Worm (Caenorhabditis elegans) whole organism, late embryonic: ENCODE measurements around the gene T10H4.4.

Source experiments
- elt-2 ChIP-seq: sonication (generic microtip); optimal IDR thresholded peaks from 2 replicates; lab custom pipeline; 2016; ENCODE audit warnings: missing genetic modification reagents, missing genetic modification characterization, missing compliant biosample characterization
- fax-1 ChIP-seq: sonication (generic microtip); optimal IDR thresholded peaks from 2 replicates; lab custom pipeline; 2016; ENCODE audit warnings: missing genotype, missing genetic modification characterization, missing compliant biosample characterization
- hlh-15 ChIP-seq: sonication (generic microtip); optimal IDR thresholded peaks from 2 replicates; lab custom pipeline; 2016; ENCODE audit warnings: missing genetic modification characterization, missing compliant biosample characterization
- hlh-8 ChIP-seq: sonication (generic microtip); optimal IDR thresholded peaks from 2 replicates; lab custom pipeline; 2016; ENCODE audit warnings: missing genotype, missing genetic modification characterization, missing compliant biosample characterization
- odd-2 ChIP-seq: sonication (generic microtip); optimal IDR thresholded peaks from 2 replicates; lab custom pipeline; 2017; ENCODE audit warnings: antibody characterized with exemption, mild to moderate bottlenecking, missing genetic modification characterization, missing compliant biosample characterization
- pha-2 ChIP-seq: sonication (generic microtip); optimal IDR thresholded peaks from 2 replicates; lab custom pipeline; 2017; ENCODE audit warnings: mild to moderate bottlenecking, missing genetic modification characterization, missing compliant biosample characterization
- pqm-1 ChIP-seq: sonication (generic microtip); optimal IDR thresholded peaks from 2 replicates; lab custom pipeline; 2016; ENCODE audit warnings: missing genetic modification characterization, missing compliant biosample characterization
- unc-55 ChIP-seq: sonication (generic microtip); optimal IDR thresholded peaks from 2 replicates; lab custom pipeline; 2017; ENCODE audit warnings: missing biosample characterization, missing genetic modification reagents, missing genetic modification characterization
- unc-86 ChIP-seq: sonication (generic microtip); optimal IDR thresholded peaks from 2 replicates; lab custom pipeline; 2016; ENCODE audit warnings: missing genetic modification characterization, missing compliant biosample characterization

ce11 chrV:15230243-15230642 is 41.9 kb downstream of the T10H4.4 start, which contains the start of gene srw-15:
- TF ChIP-seq fax-1 (tag; lab: Kevin White, UChicago) (no peak), hlh-15 (tag; lab: Kevin White, UChicago) (no peak), unc-86 (tag; lab: Kevin White, UChicago) (no peak), odd-2 (no peak), pha-2 (tag; lab: Kevin White, UChicago) (no peak), hlh-8 (no peak), unc-55 (GFP tag; lab: Kevin White, UChicago) (no peak), pqm-1 (no peak), elt-2 (tag; lab: Kevin White, UChicago) (no peak)
